Fruit fly (Drosophila melanogaster) whole organism, embryonic: ENCODE data around the gene CG2865.

ENCODE experiments used
- Abd-B ChIP-seq: fragments of 200-800 bp; sonication (Bioruptor generic); optimal IDR thresholded peaks from 2 replicates; lab custom pipeline; 2018; ENCODE audit warnings: missing biosample characterization, mild to moderate bottlenecking, missing genetic modification characterization, moderate library complexity
- BtbVII ChIP-seq: fragments of 200-800 bp; sonication (Bioruptor generic); optimal IDR thresholded peaks from 3 replicates; lab custom pipeline; 2017; ENCODE audit warnings: missing biosample characterization, mild to moderate bottlenecking, missing genetic modification characterization
- CG10274 ChIP-seq: fragments of 200-800 bp; sonication (Bioruptor generic); optimal IDR thresholded peaks from 3 replicates; lab custom pipeline; 2017; ENCODE audit warnings: missing biosample characterization, mild to moderate bottlenecking, missing genetic modification characterization
- CG10959 ChIP-seq: fragments of 200-800 bp; sonication (Bioruptor generic); IDR thresholded peaks from 2 replicates; pipeline ENCODE4 v1.3.6; 2022; ENCODE audit warnings: missing biosample characterization, missing genetic modification characterization
- CG11085 ChIP-seq: fragments of 200-800 bp; sonication (Bioruptor generic); IDR thresholded peaks from 2 replicates; pipeline ENCODE4 v1.3.6; 2022; ENCODE audit warnings: missing biosample characterization, missing genetic modification characterization
- CG1233 ChIP-seq: fragments of 200-800 bp; sonication (Bioruptor generic); optimal IDR thresholded peaks from 4 replicates; lab custom pipeline; 2018; ENCODE audit warnings: missing biosample characterization, mild to moderate bottlenecking, missing genetic modification characterization
- CG14014 ChIP-seq: fragments of 200-800 bp; sonication (Bioruptor generic); IDR thresholded peaks from 2 replicates; pipeline ENCODE4 v1.3.6; 2022; ENCODE audit warnings: missing biosample characterization, missing genetic modification characterization
- CG15073 ChIP-seq: fragments of 200-800 bp; sonication (Bioruptor generic); optimal IDR thresholded peaks from 2 replicates; lab custom pipeline; 2016; ENCODE audit warnings: missing biosample characterization, missing genetic modification characterization
- CG15269 ChIP-seq: fragments of 200-800 bp; sonication (Bioruptor generic); optimal IDR thresholded peaks from 2 replicates; lab custom pipeline; 2018; ENCODE audit warnings: missing biosample characterization, mild to moderate bottlenecking, missing genetic modification characterization, moderate library complexity
- CG16815 ChIP-seq: fragments of 200-800 bp; sonication (Bioruptor generic); optimal IDR thresholded peaks from 3 replicates; lab custom pipeline; 2017; ENCODE audit warnings: missing biosample characterization, mild to moderate bottlenecking, missing genetic modification characterization
- CG17328 ChIP-seq: fragments of 200-800 bp; sonication (Bioruptor generic); IDR thresholded peaks from 2 replicates; pipeline ENCODE4 v1.3.6; 2022; ENCODE audit warnings: missing biosample characterization, missing genetic modification characterization
- CG17359 ChIP-seq: fragments of 200-800 bp; sonication (Bioruptor generic); optimal IDR thresholded peaks from 3 replicates; lab custom pipeline; 2018; ENCODE audit warnings: missing biosample characterization, mild to moderate bottlenecking, missing genetic modification characterization, moderate library complexity
- CG17361 ChIP-seq: fragments of 200-800 bp; sonication (Bioruptor generic); IDR thresholded peaks from 3 replicates; pipeline ENCODE4 v1.3.6; 2022; ENCODE audit warnings: missing biosample characterization, missing genetic modification characterization
- CG1792 ChIP-seq: fragments of 200-800 bp; sonication (Bioruptor generic); optimal IDR thresholded peaks from 2 replicates; lab custom pipeline; 2016; ENCODE audit warnings: missing biosample characterization, missing genetic modification characterization
- CG2129 ChIP-seq: fragments of 200-800 bp; sonication (Bioruptor generic); IDR thresholded peaks from 2 replicates; pipeline ENCODE4 v1.3.6; 2022; ENCODE audit warnings: missing biosample characterization, missing genetic modification characterization; ENCODE audit not compliant: partially characterized antibody
- CG2199 ChIP-seq: fragments of 200-800 bp; sonication (Bioruptor generic); IDR thresholded peaks from 3 replicates; pipeline ENCODE4 v1.3.6; 2022; ENCODE audit warnings: missing biosample characterization, missing genetic modification characterization
- CG2712 ChIP-seq: fragments of 200-800 bp; optimal IDR thresholded peaks from 3 replicates; lab custom pipeline; 2019; ENCODE audit warnings: missing biosample characterization, mild to moderate bottlenecking, missing genetic modification characterization, moderate library complexity
- CG32532 ChIP-seq: fragments of 200-800 bp; sonication (Bioruptor generic); IDR thresholded peaks from 2 replicates; pipeline ENCODE4 v1.3.6; 2022; ENCODE audit warnings: missing biosample characterization, missing genetic modification characterization
- CG4360 ChIP-seq: fragments of 200-800 bp; sonication (Bioruptor generic); IDR thresholded peaks from 2 replicates; pipeline ENCODE4 v1.3.6; 2022; ENCODE audit warnings: missing biosample characterization, missing genetic modification characterization
- CG6254 ChIP-seq: fragments of 200-800 bp; sonication (Bioruptor generic); optimal IDR thresholded peaks from 3 replicates; lab custom pipeline; 2017; ENCODE audit warnings: mild to moderate bottlenecking, missing biosample characterization, missing genetic modification reagents, missing genetic modification characterization
- CG8290 ChIP-seq, 3 experiments: fragments of 200-800 bp; sonication (Bioruptor generic); optimal IDR thresholded peaks; 2 replicates each; lab custom pipeline; 2016 to 2019; ENCODE audit warnings: missing biosample characterization in 3 of 3, missing genetic modification characterization in 3 of 3, mild to moderate bottlenecking in 2 of 3, moderate library complexity in 1 of 3
- CG8924 ChIP-seq: fragments of 200-800 bp; optimal IDR thresholded peaks from 3 replicates; lab custom pipeline; 2019; ENCODE audit warnings: missing biosample characterization, mild to moderate bottlenecking, missing genetic modification characterization, moderate library complexity
- CG9797 ChIP-seq: fragments of 200-800 bp; sonication (Bioruptor generic); optimal IDR thresholded peaks from 3 replicates; lab custom pipeline; 2018; ENCODE audit warnings: missing biosample characterization, mild to moderate bottlenecking, missing genetic modification characterization
- Dbx ChIP-seq: fragments of 200-800 bp; sonication (Bioruptor generic); IDR thresholded peaks from 3 replicates; pipeline ENCODE4 v1.3.6; 2022; ENCODE audit warnings: missing biosample characterization, missing genetic modification characterization
- Hr3 ChIP-seq: fragments of 200-800 bp; sonication (Bioruptor generic); optimal IDR thresholded peaks from 3 replicates; lab custom pipeline; 2016; ENCODE audit warnings: missing biosample characterization, missing genetic modification characterization
- Hr51 ChIP-seq, 2 experiments: fragments of 200-800 bp; sonication (Bioruptor generic); optimal IDR thresholded peaks; 2 replicates in 1 of 2; 3 replicates in 1 of 2; lab custom pipeline; 2016 to 2018; ENCODE audit warnings: missing biosample characterization in 2 of 2, missing genetic modification characterization in 2 of 2, mild to moderate bottlenecking in 1 of 2, moderate library complexity in 1 of 2
- Kr ChIP-seq: fragments of 200-800 bp; sonication (Bioruptor generic); optimal IDR thresholded peaks from 2 replicates; lab custom pipeline; 2017; ENCODE audit warnings: missing biosample characterization, mild to moderate bottlenecking, missing genetic modification characterization
- Med ChIP-seq: fragments of 200-800 bp; sonication (Bioruptor generic); peaks from one replicate; lab custom pipeline; 2016; ENCODE audit warnings: missing biosample characterization, missing genetic modification characterization, mild to moderate bottlenecking, inconsistent platforms, moderate library complexity
- PHDP ChIP-seq: fragments of 200-800 bp; sonication (Bioruptor generic); optimal IDR thresholded peaks from 3 replicates; lab custom pipeline; 2018; ENCODE audit warnings: missing biosample characterization, mild to moderate bottlenecking, missing genetic modification characterization, moderate library complexity
- Sox100B ChIP-seq: fragments of 200-800 bp; sonication (Bioruptor generic); optimal IDR thresholded peaks from 3 replicates; lab custom pipeline; 2018; ENCODE audit warnings: missing biosample characterization, mild to moderate bottlenecking, missing genetic modification characterization
- amos ChIP-seq: fragments of 200-800 bp; sonication (Bioruptor generic); IDR thresholded peaks from 2 replicates; pipeline ENCODE4 v1.3.6; 2022; ENCODE audit warnings: missing biosample characterization, missing genetic modification characterization; ENCODE audit not compliant: partially characterized antibody
- crp ChIP-seq, 2 experiments: fragments of 200-800 bp; sonication (Bioruptor generic); optimal IDR thresholded peaks; 2 replicates in 1 of 2; 3 replicates in 1 of 2; lab custom pipeline; 2017; ENCODE audit warnings: missing biosample characterization in 2 of 2, missing genetic modification characterization in 2 of 2, mild to moderate bottlenecking in 1 of 2, moderate library complexity in 1 of 2
- danr ChIP-seq: fragments of 200-800 bp; sonication (Bioruptor generic); IDR thresholded peaks from 2 replicates; pipeline ENCODE4 v1.3.6; 2022; ENCODE audit warnings: missing biosample characterization, missing genetic modification characterization
- eve ChIP-seq, 2 experiments: fragments of >200 bp; optimal IDR thresholded peaks; 2 replicates each; lab custom pipeline; 2017; ENCODE audit warnings: missing biosample characterization in 2 of 2, missing genetic modification characterization in 2 of 2
- eyg ChIP-seq: fragments of 200-800 bp; sonication (Bioruptor generic); optimal IDR thresholded peaks from 3 replicates; lab custom pipeline; 2016; ENCODE audit warnings: missing biosample characterization, missing genetic modification characterization
- grau ChIP-seq: fragments of 200-800 bp; optimal IDR thresholded peaks from 3 replicates; lab custom pipeline; 2019; ENCODE audit warnings: missing biosample characterization, mild to moderate bottlenecking, missing genetic modification characterization, moderate library complexity
- lmd ChIP-seq: fragments of 200-800 bp; sonication (Bioruptor generic); IDR thresholded peaks from 2 replicates; pipeline ENCODE4 v1.3.6; 2022; ENCODE audit warnings: missing biosample characterization, missing genetic modification characterization
- mirr ChIP-seq: fragments of 200-800 bp; sonication (Bioruptor generic); optimal IDR thresholded peaks from 3 replicates; lab custom pipeline; 2018; ENCODE audit warnings: missing biosample characterization, mild to moderate bottlenecking, missing genetic modification characterization
- onecut ChIP-seq: fragments of 200-800 bp; sonication (Bioruptor generic); IDR thresholded peaks from 2 replicates; pipeline ENCODE4 v1.3.6; 2022; ENCODE audit warnings: missing biosample characterization, missing genetic modification characterization
- otp ChIP-seq: fragments of 200-800 bp; sonication (Bioruptor generic); IDR thresholded peaks from 3 replicates; pipeline ENCODE4, ENCODE4 v1.3.6; 2022; ENCODE audit warnings: missing biosample characterization, missing genetic modification characterization
- pros ChIP-seq: fragments of 200-800 bp; sonication (Bioruptor generic); optimal IDR thresholded peaks from 3 replicates; lab custom pipeline; 2019; ENCODE audit warnings: missing biosample characterization, mild to moderate bottlenecking, missing genetic modification characterization, moderate library complexity
- slou ChIP-seq: fragments of 200-800 bp; sonication (Bioruptor generic); optimal IDR thresholded peaks from 3 replicates; lab custom pipeline; 2016; ENCODE audit warnings: missing biosample characterization, missing genetic modification characterization
- ssp ChIP-seq: fragments of 200-800 bp; sonication (Bioruptor generic); IDR thresholded peaks from 2 replicates; pipeline ENCODE4 v1.3.6; 2022; ENCODE audit warnings: missing biosample characterization, missing genetic modification characterization
- trem ChIP-seq: fragments of 200-800 bp; optimal IDR thresholded peaks from 3 replicates; lab custom pipeline; 2019; ENCODE audit warnings: missing biosample characterization, mild to moderate bottlenecking, missing genetic modification characterization, moderate library complexity
- twi ChIP-seq: fragments of 200-800 bp; optimal IDR thresholded peaks from 2 replicates; lab custom pipeline; 2019; ENCODE audit warnings: missing biosample characterization, mild to moderate bottlenecking, missing genetic modification characterization, moderate library complexity
- tx ChIP-seq: fragments of 200-800 bp; sonication (Bioruptor generic); optimal IDR thresholded peaks from 2 replicates; lab custom pipeline; 2016; ENCODE audit warnings: missing biosample characterization, missing genetic modification characterization
- zen ChIP-seq: fragments of 200-800 bp; sonication (Bioruptor generic); optimal IDR thresholded peaks from 3 replicates; lab custom pipeline; 2018; ENCODE audit warnings: missing biosample characterization, mild to moderate bottlenecking, missing genetic modification characterization, moderate library complexity

The CG2865 gene

DNA sequence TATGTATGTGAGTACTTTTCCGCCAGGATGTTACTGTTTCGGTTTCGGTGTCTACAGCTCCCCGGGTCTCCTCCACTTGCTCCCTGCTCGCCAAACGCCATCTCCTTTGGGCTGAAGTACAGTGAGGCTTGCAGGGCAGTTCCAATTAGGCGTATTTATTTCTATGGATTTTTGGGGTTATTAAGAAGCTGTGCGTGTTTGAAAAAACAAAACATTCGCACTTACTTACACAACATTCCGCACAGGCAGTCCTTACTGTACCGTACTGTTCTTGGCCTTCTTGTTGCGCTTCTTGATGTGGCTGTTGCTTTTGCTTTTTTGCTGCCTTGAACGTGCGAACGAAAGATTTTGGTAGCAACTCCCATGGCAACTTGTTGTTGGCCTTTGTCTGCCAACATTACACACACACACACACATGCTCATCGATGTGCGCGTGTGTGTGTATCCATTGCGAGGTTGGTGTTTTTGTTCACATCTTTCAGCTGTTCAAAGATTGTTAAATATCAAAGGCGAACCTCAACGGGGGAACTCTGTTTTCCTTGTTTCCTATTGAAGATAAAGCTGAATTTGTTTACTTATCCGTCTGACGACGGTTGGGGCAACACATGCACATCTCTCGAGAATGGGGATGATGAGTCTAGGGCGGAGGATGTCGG lies 28.8 kb upstream of the CG2865 start (continued):
- TF ChIP-seq zen (tag; lab: Kevin White, UChicago) (no peak), CG17361 (GFP tag; lab: Robert Waterston, UW) (0 out of 3 replicates have a peak, but pooled peaks have one; percentile 12), CG11085 (GFP tag; lab: Robert Waterston, UW) (no peak), amos (GFP tag; lab: Robert Waterston, UW) (no peak), crp (GFP tag; optimal IDR thresholded peaks at IDR 0.05; lab: Kevin White, UChicago) (no peak), CG32532 (GFP tag; lab: Robert Waterston, UW) (peak; percentile 53), PHDP (tag; lab: Kevin White, UChicago) (peak; percentile 33), Hr3 (peak; percentile 15), slou (GFP tag; lab: Kevin White, UChicago) (no peak), CG2712 (tag; lab: Kevin White, UChicago) (peak; percentile 53), grau (tag; lab: Kevin White, UChicago) (peak; percentile 94), eyg (GFP tag; lab: Kevin White, UChicago) (peak; percentile 8), CG17328 (GFP tag; lab: Robert Waterston, UW) (peak; percentile 69), CG10959 (no peak), CG16815 (peak; percentile 58), Sox100B (GFP tag; lab: Kevin White, UChicago) (no peak), eve (GFP tag; optimal IDR thresholded peaks at IDR 0.05; lab: Kevin White, UChicago) (no peak), Abd-B (GFP tag; lab: Kevin White, UChicago) (peak; percentile 38)
- TF ChIP-seq, all 482 proteins: peak for 224

DNA sequence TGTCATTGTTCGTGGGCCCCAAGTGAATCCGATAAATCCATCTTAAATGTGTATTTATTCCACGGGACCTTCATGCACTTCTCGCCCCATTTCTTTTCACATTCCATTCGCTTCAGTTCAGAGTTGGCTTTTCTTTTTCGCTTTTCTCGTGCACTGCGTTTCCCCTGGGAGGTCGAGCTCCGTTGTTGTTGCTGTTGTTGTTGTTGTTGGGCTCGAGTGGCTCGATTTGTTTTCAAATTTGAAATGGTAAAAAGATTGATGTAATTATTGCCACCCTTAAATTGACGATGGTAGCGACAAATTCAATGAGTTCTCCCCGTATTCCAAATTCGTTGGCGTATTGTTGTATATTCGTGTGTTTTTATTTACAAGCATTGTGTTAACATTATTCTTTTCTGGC lies 27.7 kb upstream of the CG2865 start:
- TF ChIP-seq CG15073 (GFP tag; lab: Kevin White, UChicago) (no peak), slou (GFP tag; lab: Kevin White, UChicago) (no peak), CG1792 (GFP tag; lab: Kevin White, UChicago) (no peak), CG4360 (GFP tag; lab: Robert Waterston, UW) (peak; percentile 97), lmd (GFP tag; lab: Robert Waterston, UW) (no peak), CG8290 (GFP tag; optimal IDR thresholded peaks at IDR 0.05; lab: Kevin White, UChicago) (no peak), CG8290 (tag; optimal IDR thresholded peaks at IDR 0.05; lab: Kevin White, UChicago) (no peak), trem (tag; lab: Kevin White, UChicago) (no peak), CG2199 (0 out of 3 replicates have a peak, but pooled peaks have one; percentile 35), CG17359 (tag; lab: Kevin White, UChicago) (no peak), mirr (GFP tag; lab: Kevin White, UChicago) (no peak)
- TF ChIP-seq, all 482 proteins: peak for 2

dm6 chrX:2319783-2320182 lies 26.6 kb upstream of the CG2865 start:
- TF ChIP-seq ssp (GFP tag; lab: Robert Waterston, UW) (no peak), otp (no peak), CG6254 (GFP tag; lab: Kevin White, UChicago) (no peak), Kr (GFP tag; lab: Kevin White, UChicago) (peak; percentile 63), BtbVII (no peak), danr (no peak), CG1233 (GFP tag; lab: Kevin White, UChicago) (no peak), Dbx (GFP tag; lab: Robert Waterston, UW) (no peak), Hr51 (GFP tag; optimal IDR thresholded peaks at IDR 0.05; lab: Kevin White, UChicago) (no peak), CG8924 (tag; lab: Kevin White, UChicago) (peak; percentile 8), CG15269 (tag; lab: Kevin White, UChicago) (no peak), CG14014 (GFP tag; lab: Robert Waterston, UW) (no peak), pros (peak; percentile 95), CG10274 (GFP tag; lab: Kevin White, UChicago) (no peak), CG2129 (no peak), CG9797 (GFP tag; lab: Kevin White, UChicago) (no peak), tx (no peak), onecut (GFP tag; lab: Robert Waterston, UW) (peak; percentile 25; the same call in 1 of the 2 replicates), twi (tag; lab: Kevin White, UChicago) (peak; percentile 44), Med (GFP tag; lab: Kevin White, UChicago) (peak; percentile 34)
